Fruit fly (Drosophila melanogaster): ENCODE data around the gene CG46459.

DNA sequence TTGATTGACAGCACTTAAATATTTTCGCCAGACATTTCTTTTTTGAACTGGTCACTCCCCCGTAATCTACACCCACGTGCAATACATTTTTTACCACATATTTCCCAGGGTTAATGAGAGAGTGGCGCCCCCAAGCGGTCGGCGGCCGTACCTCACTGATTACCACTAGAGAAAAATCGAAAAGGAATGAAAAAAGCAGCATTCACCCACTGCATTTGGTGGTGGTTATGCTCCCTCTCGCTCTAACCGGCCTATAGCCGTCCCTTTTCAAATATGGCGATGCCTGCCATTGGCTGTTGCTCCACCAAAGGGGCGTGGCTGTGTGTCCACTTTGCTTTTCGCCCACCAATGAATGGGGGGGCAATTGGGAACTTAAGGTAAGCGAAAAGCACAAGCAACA is 31.5 kb upstream of the CG46459 start:
- TF ChIP-seq CG11762 (GFP tag; optimal IDR thresholded peaks at IDR 0.05; ENCODE audit: insufficient read depth) (no peak), fd59A (GFP tag; optimal IDR thresholded peaks at IDR 0.05) (peak; percentile 40), ss (GFP tag; optimal IDR thresholded peaks at IDR 0.05) (peak; percentile 38 to 66)

Data from whole organism, prepupa.